Fruit fly (Drosophila melanogaster) whole organism, embryonic: ENCODE data around the gene PolD2.

Experiments
- Asciz ChIP-seq: fragments of 200-800 bp; sonication (Bioruptor generic); optimal IDR thresholded peaks from 2 replicates; lab custom pipeline; 2017; ENCODE audit warnings: missing biosample characterization, mild to moderate bottlenecking, missing genetic modification characterization, missing genetic modification reagents
- C15 ChIP-seq: fragments of 200-800 bp; sonication (Bioruptor generic); IDR thresholded peaks from 3 replicates; pipeline ENCODE4 v1.3.6; 2022; ENCODE audit warnings: missing biosample characterization, missing genetic modification characterization
- CG10462 ChIP-seq: fragments of 200-800 bp; sonication (Bioruptor generic); optimal IDR thresholded peaks from 2 replicates; lab custom pipeline; 2016; ENCODE audit warnings: missing biosample characterization, missing genetic modification characterization
- CG11456 ChIP-seq: fragments of 200-800 bp; sonication (Bioruptor generic); IDR thresholded peaks from 3 replicates; pipeline ENCODE4 v1.3.6; 2022; ENCODE audit warnings: missing biosample characterization, missing genetic modification characterization
- CG11695 ChIP-seq: fragments of 200-800 bp; sonication (Bioruptor generic); IDR thresholded peaks from 3 replicates; pipeline ENCODE4 v1.3.6; 2022; ENCODE audit warnings: missing biosample characterization, missing genetic modification characterization
- CG13775 ChIP-seq: fragments of 200-800 bp; sonication (Bioruptor generic); optimal IDR thresholded peaks from 3 replicates; lab custom pipeline; 2017; ENCODE audit warnings: missing biosample characterization, mild to moderate bottlenecking, missing genetic modification characterization
- CG17328 ChIP-seq: fragments of 200-800 bp; sonication (Bioruptor generic); IDR thresholded peaks from 2 replicates; pipeline ENCODE4 v1.3.6; 2022; ENCODE audit warnings: missing biosample characterization, missing genetic modification characterization
- CG17568 ChIP-seq: fragments of 200-800 bp; sonication (Bioruptor generic); optimal IDR thresholded peaks from 2 replicates; lab custom pipeline; 2018; ENCODE audit warnings: missing biosample characterization, mild to moderate bottlenecking, missing genetic modification characterization, moderate library complexity
- CG17802 ChIP-seq: fragments of 200-800 bp; sonication (Bioruptor generic); optimal IDR thresholded peaks from 2 replicates; lab custom pipeline; 2018; ENCODE audit warnings: missing biosample characterization, mild to moderate bottlenecking, missing genetic modification characterization, moderate library complexity
- CG2120 ChIP-seq: fragments of 200-800 bp; sonication (Bioruptor generic); optimal IDR thresholded peaks from 3 replicates; lab custom pipeline; 2016; ENCODE audit warnings: missing biosample characterization, missing genetic modification characterization
- CG32767 ChIP-seq: fragments of 200-800 bp; sonication (Bioruptor generic); IDR thresholded peaks from 2 replicates; pipeline ENCODE4 v1.3.6; 2022; ENCODE audit warnings: missing biosample characterization, missing genetic modification characterization
- CG34376 ChIP-seq: fragments of 200-800 bp; sonication (Bioruptor generic); optimal IDR thresholded peaks from 2 replicates; lab custom pipeline; 2018; ENCODE audit warnings: missing biosample characterization, mild to moderate bottlenecking, missing genetic modification characterization
- CG4707 ChIP-seq: fragments of 200-800 bp; sonication (Bioruptor generic); optimal IDR thresholded peaks from 2 replicates; lab custom pipeline; 2018; ENCODE audit warnings: missing biosample characterization, mild to moderate bottlenecking, missing genetic modification characterization, moderate library complexity
- CG4820 ChIP-seq: fragments of 200-800 bp; sonication (Bioruptor generic); optimal IDR thresholded peaks from 3 replicates; lab custom pipeline; 2016; ENCODE audit warnings: missing biosample characterization, missing genetic modification characterization
- CG4854 ChIP-seq: fragments of 200-800 bp; sonication (Bioruptor generic); optimal IDR thresholded peaks from 2 replicates; lab custom pipeline; 2016; ENCODE audit warnings: missing biosample characterization, missing genetic modification characterization, inconsistent platforms
- CG7839 ChIP-seq: fragments of 200-800 bp; sonication (Bioruptor generic); optimal IDR thresholded peaks from 3 replicates; lab custom pipeline; 2018; ENCODE audit warnings: missing biosample characterization, mild to moderate bottlenecking, missing genetic modification characterization, moderate library complexity
- CG8290 ChIP-seq, 3 experiments: fragments of 200-800 bp; sonication (Bioruptor generic); optimal IDR thresholded peaks; 2 replicates each; lab custom pipeline; 2016 to 2019; ENCODE audit warnings: missing biosample characterization in 3 of 3, missing genetic modification characterization in 3 of 3, mild to moderate bottlenecking in 2 of 3, moderate library complexity in 1 of 3
- CG9797 ChIP-seq: fragments of 200-800 bp; sonication (Bioruptor generic); optimal IDR thresholded peaks from 3 replicates; lab custom pipeline; 2018; ENCODE audit warnings: missing biosample characterization, mild to moderate bottlenecking, missing genetic modification characterization
- D ChIP-seq, 2 experiments: fragments of 200-800 bp in 1 of 2; fragments of >200 bp in 1 of 2; sonication (Bioruptor generic) in 1 of 2; optimal IDR thresholded peaks; 2 replicates in 1 of 2; 3 replicates in 1 of 2; lab custom pipeline; 2017; ENCODE audit warnings: mild to moderate bottlenecking in 1 of 2, missing biosample characterization in 1 of 2, missing genetic modification characterization in 1 of 2, missing genetic modification reagents in 1 of 2
- Dp ChIP-seq: fragments of 200-800 bp; sonication (Bioruptor generic); optimal IDR thresholded peaks from 2 replicates; lab custom pipeline; 2018; ENCODE audit warnings: missing biosample characterization, mild to moderate bottlenecking, missing genetic modification characterization, moderate library complexity
- E2f1 ChIP-seq: fragments of 200-800 bp; sonication (Bioruptor generic); IDR thresholded peaks from 2 replicates; pipeline ENCODE4 v1.3.6; 2022; ENCODE audit warnings: missing biosample characterization, missing genetic modification characterization
- Hmx ChIP-seq: fragments of 200-800 bp; sonication (Bioruptor generic); optimal IDR thresholded peaks from 2 replicates; lab custom pipeline; 2016; ENCODE audit warnings: missing biosample characterization, missing genetic modification characterization
- Jarid2 ChIP-seq: fragments of 200-800 bp; sonication (Bioruptor generic); optimal IDR thresholded peaks from 3 replicates; lab custom pipeline; 2017; ENCODE audit warnings: mild to moderate bottlenecking, missing biosample characterization, missing genetic modification reagents, missing genetic modification characterization
- MTF-1 ChIP-seq: fragments of 200-800 bp; sonication (Bioruptor generic); optimal IDR thresholded peaks from 2 replicates; lab custom pipeline; 2018; ENCODE audit warnings: missing biosample characterization, mild to moderate bottlenecking, missing genetic modification characterization, borderline replicate concordance
- Max ChIP-seq: fragments of 200-800 bp; sonication (Bioruptor generic); optimal IDR thresholded peaks from 2 replicates; lab custom pipeline; 2016; ENCODE audit warnings: missing biosample characterization, mild to moderate bottlenecking, missing genetic modification characterization
- Six4 ChIP-seq: fragments of 200-800 bp; sonication (Bioruptor generic); optimal IDR thresholded peaks from 2 replicates; lab custom pipeline; 2016; ENCODE audit warnings: missing biosample characterization, missing genetic modification characterization
- Usf ChIP-seq: fragments of 200-800 bp; sonication (Bioruptor generic); optimal IDR thresholded peaks from 2 replicates; lab custom pipeline; 2017; ENCODE audit warnings: missing genotype, missing biosample characterization, missing genetic modification characterization
- Xrp1 ChIP-seq: fragments of 200-800 bp; sonication (Bioruptor generic); IDR thresholded peaks from 2 replicates; pipeline ENCODE4 v1.3.6; 2022; ENCODE audit warnings: missing biosample characterization, missing genetic modification characterization
- YL-1 ChIP-seq: fragments of 200-800 bp; sonication (Bioruptor generic); optimal IDR thresholded peaks from 3 replicates; lab custom pipeline; 2017; ENCODE audit warnings: missing biosample characterization, mild to moderate bottlenecking, missing genetic modification characterization
- az2 ChIP-seq: fragments of 200-800 bp; sonication (Bioruptor generic); optimal IDR thresholded peaks from 3 replicates; lab custom pipeline; 2016; ENCODE audit warnings: missing biosample characterization, missing genetic modification characterization
- disco-r ChIP-seq: fragments of 200-800 bp; sonication (Bioruptor generic); optimal IDR thresholded peaks from 2 replicates; lab custom pipeline; 2016; ENCODE audit warnings: missing biosample characterization, missing genetic modification characterization
- dm ChIP-seq: fragments of 200-800 bp; sonication (Bioruptor generic); optimal IDR thresholded peaks from 3 replicates; lab custom pipeline; 2016; ENCODE audit warnings: missing biosample characterization, missing genetic modification characterization
- emc ChIP-seq: fragments of 200-800 bp; sonication (Bioruptor generic); optimal IDR thresholded peaks from 2 replicates; lab custom pipeline; 2016; ENCODE audit warnings: missing biosample characterization, missing genetic modification characterization
- en ChIP-seq: fragments of 200-800 bp; sonication (Bioruptor generic); optimal IDR thresholded peaks from 2 replicates; lab custom pipeline; 2016; ENCODE audit warnings: missing biosample characterization, missing genetic modification characterization
- fd96Cb ChIP-seq: fragments of 200-800 bp; sonication (Bioruptor generic); optimal IDR thresholded peaks from 2 replicates; lab custom pipeline; 2018; ENCODE audit warnings: missing biosample characterization, mild to moderate bottlenecking, missing genetic modification characterization, moderate library complexity
- kah ChIP-seq: fragments of 200-800 bp; sonication (Bioruptor generic); optimal IDR thresholded peaks from 2 replicates; lab custom pipeline; 2018; ENCODE audit warnings: missing biosample characterization, mild to moderate bottlenecking, missing genetic modification characterization
- lmd ChIP-seq: fragments of 200-800 bp; sonication (Bioruptor generic); IDR thresholded peaks from 2 replicates; pipeline ENCODE4 v1.3.6; 2022; ENCODE audit warnings: missing biosample characterization, missing genetic modification characterization
- lov ChIP-seq, 2 experiments: fragments of 200-800 bp in 1 of 2; fragments of >200 bp in 1 of 2; sonication (Bioruptor generic) in 1 of 2; IDR thresholded peaks in 1 of 2; optimal IDR thresholded peaks in 1 of 2; 2 replicates in 1 of 2; 3 replicates in 1 of 2; pipeline versions ENCODE4 v1.3.6 to Lab custom; 2017 to 2022; ENCODE audit warnings: missing biosample characterization in 1 of 2, missing genetic modification characterization in 1 of 2
- pan ChIP-seq, 4 experiments: fragments of >200 bp in 3 of 4; fragments of 200-800 bp in 1 of 4; sonication (Bioruptor generic) in 1 of 4; optimal IDR thresholded peaks in 3 of 4; IDR thresholded peaks in 1 of 4; 2 replicates each; pipeline versions ENCODE4 v1.3.6 to Lab custom; 2017 to 2022; ENCODE audit warnings: missing biosample characterization in 2 of 4, missing genetic modification characterization in 2 of 4, mixed read lengths in 1 of 4
- pfk ChIP-seq: fragments of 200-800 bp; sonication (Bioruptor generic); optimal IDR thresholded peaks from 2 replicates; lab custom pipeline; 2018; ENCODE audit warnings: missing biosample characterization, mild to moderate bottlenecking, missing genetic modification characterization, moderate library complexity
- phol ChIP-seq: fragments of 200-800 bp; sonication (Bioruptor generic); optimal IDR thresholded peaks from 3 replicates; lab custom pipeline; 2018; ENCODE audit warnings: missing biosample characterization, mild to moderate bottlenecking, missing genetic modification characterization, moderate library complexity
- pzg ChIP-seq: fragments of 200-800 bp; sonication (Bioruptor generic); optimal IDR thresholded peaks from 3 replicates; lab custom pipeline; 2018; ENCODE audit warnings: missing biosample characterization, mild to moderate bottlenecking, missing genetic modification characterization, moderate library complexity
- seq ChIP-seq: fragments of 200-800 bp; sonication (Bioruptor generic); IDR thresholded peaks from 2 replicates; pipeline ENCODE4 v1.3.6; 2022; ENCODE audit warnings: missing biosample characterization, missing genetic modification characterization
- sim ChIP-seq: fragments of 200-800 bp; sonication (Bioruptor generic); IDR thresholded peaks from 2 replicates; pipeline ENCODE4 v1.3.6; 2022; ENCODE audit warnings: missing biosample characterization, missing genetic modification characterization
- sug ChIP-seq: fragments of 200-800 bp; optimal IDR thresholded peaks from 2 replicates; lab custom pipeline; 2019; ENCODE audit warnings: missing biosample characterization, mild to moderate bottlenecking, missing genetic modification characterization, moderate library complexity
- tgo ChIP-seq: fragments of 200-800 bp; sonication (Bioruptor generic); IDR thresholded peaks from 3 replicates; pipeline ENCODE4 v1.3.6; 2022; ENCODE audit warnings: missing biosample characterization, missing genetic modification characterization
- vnd ChIP-seq: fragments of 200-800 bp; sonication (Bioruptor generic); IDR thresholded peaks from 3 replicates; pipeline ENCODE4 v1.3.6; 2022; ENCODE audit warnings: missing biosample characterization, missing genetic modification characterization; ENCODE audit not compliant: partially characterized antibody
- z ChIP-seq: fragments of 200-800 bp; sonication (Bioruptor generic); IDR thresholded peaks from 3 replicates; pipeline ENCODE4 v1.3.6; 2022; ENCODE audit warnings: missing biosample characterization, missing genetic modification characterization

The PolD2 gene

DNA sequence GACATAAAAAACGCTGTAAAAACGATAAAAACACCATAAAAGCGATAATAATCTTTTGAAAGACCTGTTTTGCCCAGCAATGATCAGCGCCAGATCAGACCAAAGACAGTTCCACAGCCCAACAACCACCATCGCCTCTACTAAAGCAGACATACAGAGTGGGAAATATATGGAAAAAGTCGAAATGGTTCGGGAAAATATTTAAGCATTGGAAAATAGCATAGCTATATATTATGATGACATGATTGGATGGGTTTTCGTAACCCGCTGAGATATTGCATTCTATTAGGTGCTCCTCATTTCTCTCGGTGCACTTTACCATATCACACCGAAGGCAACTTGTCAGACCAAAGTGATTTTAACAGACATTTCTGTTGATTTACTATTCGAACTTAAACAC lies 33.2 kb downstream of the PolD2 start (continued):
- TF ChIP-seq pfk (no peak), en (peak; percentile 89), Hmx (GFP tag; lab: Kevin White, UChicago) (no peak), CG34376 (GFP tag; lab: Kevin White, UChicago) (peak; percentile 56), Asciz (GFP tag; lab: Kevin White, UChicago) (peak; percentile 84), seq (peak; percentile 91), CG9797 (peak; percentile 1), phol (tag; lab: Kevin White, UChicago) (peak; percentile 83), Xrp1 (GFP tag; lab: Robert Waterston, UW) (peak; percentile 94), CG4854 (GFP tag; lab: Kevin White, UChicago) (peak; percentile 81), C15 (GFP tag; lab: Robert Waterston, UW) (peak; percentile 80; the same call in 2 of the 3 replicates), D (optimal IDR thresholded peaks at IDR 0.05; lab: Kevin White, UChicago) (no peak), D (GFP tag; optimal IDR thresholded peaks at IDR 0.05; lab: Kevin White, UChicago) (peak; percentile 68), MTF-1 (GFP tag; lab: Kevin White, UChicago) (peak; percentile 80), lmd (GFP tag; lab: Robert Waterston, UW) (peak; percentile 94), CG10462 (GFP tag; lab: Kevin White, UChicago) (peak; percentile 75), kah (GFP tag; lab: Kevin White, UChicago) (peak; percentile 57), sim (GFP tag; lab: Robert Waterston, UW) (peak; percentile 79), disco-r (GFP tag; lab: Kevin White, UChicago) (peak; percentile 80), YL-1 (peak; percentile 10), CG2120 (GFP tag; lab: Kevin White, UChicago) (peak; percentile 92), tgo (GFP tag; lab: Robert Waterston, UW) (peak; percentile 95), pan (optimal IDR thresholded peaks at IDR 0.05; lab: Kevin White, UChicago) (no peak), pan (GFP tag; optimal IDR thresholded peaks at IDR 0.05 in 1 of 2, IDR thresholded peaks at IDR 0.05 in 1 of 2) (peak in 1 of 2 experiments; percentile 94), CG17328 (GFP tag; lab: Robert Waterston, UW) (peak; percentile 91), CG4707 (GFP tag; lab: Kevin White, UChicago) (peak; percentile 63), CG32767 (GFP tag; lab: Robert Waterston, UW) (peak; percentile 82), CG17802 (tag; lab: Kevin White, UChicago) (peak; percentile 63), Jarid2 (peak; percentile 65), sug (tag; lab: Kevin White, UChicago) (peak; percentile 70), fd96Cb (tag; lab: Kevin White, UChicago) (peak; percentile 84), vnd (no peak), Dp (no peak), Six4 (peak; percentile 89), az2 (GFP tag; lab: Kevin White, UChicago) (peak; percentile 84), pzg (peak; percentile 14), CG11456 (GFP tag; lab: Robert Waterston, UW) (peak; percentile 95), dm (GFP tag; lab: Kevin White, UChicago) (peak; percentile 67), Max (peak; percentile 75), emc (GFP tag; lab: Kevin White, UChicago) (peak; percentile 52), CG11695 (peak; percentile 92), CG8290 (GFP tag; optimal IDR thresholded peaks at IDR 0.05; lab: Kevin White, UChicago) (peak; percentile 72), CG8290 (tag; optimal IDR thresholded peaks at IDR 0.05; lab: Kevin White, UChicago) (peak in 1 of 2 experiments; percentile 98), CG4820 (GFP tag; lab: Kevin White, UChicago) (peak; percentile 85), lov (optimal IDR thresholded peaks at IDR 0.05; lab: Kevin White, UChicago) (no peak), lov (GFP tag; IDR thresholded peaks at IDR 0.05; lab: Robert Waterston, UW) (peak; percentile 91), CG13775 (GFP tag; lab: Kevin White, UChicago) (peak; percentile 74), Usf (GFP tag; lab: Kevin White, UChicago) (peak; percentile 29), z (0 out of 3 replicates have a peak, but pooled peaks have one; percentile 44), CG7839 (peak; percentile 93), E2f1 (GFP tag; lab: Robert Waterston, UW) (peak; percentile 91), CG17568 (no peak)
